Fruit fly (Drosophila melanogaster) whole organism, wandering third instar larva: Measurements from ENCODE around the gene Tcs6.
A peak's percentile ranks its signal among the peaks of the same experiment; 100 is the strongest.

ENCODE experiments used
- Abd-B ChIP-seq: fragments of >200 bp; optimal IDR thresholded peaks from 2 replicates; lab custom pipeline; 2017; ENCODE audit warnings: missing biosample characterization, missing genetic modification characterization
- CG32264 ChIP-seq: fragments of 200-800 bp; sonication (Bioruptor generic); optimal IDR thresholded peaks from 2 replicates; lab custom pipeline; 2016; ENCODE audit warnings: missing biosample characterization, missing genetic modification characterization
- CG9705 ChIP-seq: fragments of 200-800 bp; sonication (Bioruptor generic); optimal IDR thresholded peaks from 2 replicates; lab custom pipeline; 2018; ENCODE audit warnings: missing biosample characterization, mild to moderate bottlenecking, missing genetic modification characterization
- CrebA ChIP-seq: fragments of 200-800 bp; sonication (Bioruptor generic); optimal IDR thresholded peaks from 2 replicates; lab custom pipeline; 2016; ENCODE audit warnings: missing biosample characterization, mild to moderate bottlenecking, missing genetic modification characterization, borderline replicate concordance
- Dfd ChIP-seq: fragments of >200 bp; optimal IDR thresholded peaks from 2 replicates; lab custom pipeline; 2017; ENCODE audit warnings: missing biosample characterization, missing genetic modification characterization
- Dif ChIP-seq: fragments of 200-275, 200-300 bp; sonication (Bioruptor generic); optimal IDR thresholded peaks from 2 replicates; lab custom pipeline; 2018; ENCODE audit warnings: missing biosample characterization, missing genetic modification characterization; ENCODE audit not compliant: partially characterized antibody
- GATAd ChIP-seq: sonication (Bioruptor generic); optimal IDR thresholded peaks from 2 replicates; lab custom pipeline; 2016; ENCODE audit warnings: missing biosample characterization, missing genetic modification characterization
- HLH106 ChIP-seq: fragments of 200-800 bp; optimal IDR thresholded peaks from 3 replicates; lab custom pipeline; 2019; ENCODE audit warnings: missing biosample characterization, mild to moderate bottlenecking, missing genetic modification characterization, moderate library complexity
- Hnf4 ChIP-seq: fragments of 200-800 bp; sonication (Bioruptor generic); optimal IDR thresholded peaks from 2 replicates; lab custom pipeline; 2016; ENCODE audit warnings: missing biosample characterization, mild to moderate bottlenecking, missing genetic modification characterization
- Hr78 ChIP-seq: fragments of >200 bp; optimal IDR thresholded peaks from 2 replicates; lab custom pipeline; 2017; ENCODE audit warnings: missing biosample characterization, missing genetic modification characterization
- Hr83 ChIP-seq: fragments of 200-300 bp; sonication (Bioruptor generic); optimal IDR thresholded peaks from 2 replicates; lab custom pipeline; 2016; ENCODE audit warnings: missing biosample characterization, mild to moderate bottlenecking, missing genetic modification characterization, moderate library complexity; ENCODE audit not compliant: poor library complexity, severe bottlenecking
- Jra ChIP-seq: sonication (Bioruptor generic); optimal IDR thresholded peaks from 2 replicates; lab custom pipeline; 2016; ENCODE audit warnings: missing biosample characterization, missing genetic modification characterization
- Mio ChIP-seq: sonication (Bioruptor generic); optimal IDR thresholded peaks from 2 replicates; lab custom pipeline; 2016; ENCODE audit warnings: missing biosample characterization, missing genetic modification characterization
- Myc ChIP-seq: fragments of >200 bp; optimal IDR thresholded peaks from 2 replicates; lab custom pipeline; 2017
- N ChIP-seq: fragments of >200 bp; optimal IDR thresholded peaks from 2 replicates; lab custom pipeline; 2018; ENCODE audit warnings: missing biosample characterization, missing external identifiers, missing genetic modification characterization
- OdsH ChIP-seq: fragments of 200-800 bp; sonication (Bioruptor generic); optimal IDR thresholded peaks from 2 replicates; lab custom pipeline; 2016; ENCODE audit warnings: missing biosample characterization, mild to moderate bottlenecking, missing genetic modification characterization
- Rel ChIP-seq, 2 experiments: fragments of 200-800 bp; sonication (Bioruptor generic) in 1 of 2; optimal IDR thresholded peaks; 2 replicates in 1 of 2; 3 replicates in 1 of 2; lab custom pipeline; 2016 to 2019; ENCODE audit warnings: mild to moderate bottlenecking in 2 of 2, missing biosample characterization in 2 of 2, missing genetic modification characterization in 2 of 2, moderate library complexity in 1 of 2
- Sp1 ChIP-seq: fragments of 200-800 bp; sonication (Bioruptor generic); optimal IDR thresholded peaks from 3 replicates; lab custom pipeline; 2019; ENCODE audit warnings: missing biosample characterization, mild to moderate bottlenecking, missing genetic modification characterization, moderate library complexity
- Vsx2 ChIP-seq: fragments of 200-300, 225-300 bp; sonication (Bioruptor generic); optimal IDR thresholded peaks from 2 replicates; lab custom pipeline; 2018; ENCODE audit warnings: missing biosample characterization, missing genetic modification characterization; ENCODE audit not compliant: partially characterized antibody
- br ChIP-seq: fragments of 200-800 bp; sonication (Bioruptor generic); optimal IDR thresholded peaks from 2 replicates; lab custom pipeline; 2016; ENCODE audit warnings: missing biosample characterization, missing genetic modification characterization
- brk ChIP-seq: fragments of 200-800 bp; sonication (Bioruptor generic); optimal IDR thresholded peaks from 2 replicates; lab custom pipeline; 2016; ENCODE audit warnings: missing biosample characterization, mild to moderate bottlenecking, missing genetic modification characterization
- dl ChIP-seq, 2 experiments: fragments of 175-275, 200-275 bp in 1 of 2; fragments of 200-275 bp in 1 of 2; sonication (Bioruptor generic); optimal IDR thresholded peaks; lab custom pipeline; 2018; ENCODE audit warnings: mild to moderate bottlenecking in 2 of 2, missing biosample characterization in 2 of 2, missing genetic modification characterization in 2 of 2, moderate library complexity in 2 of 2; ENCODE audit not compliant: partially characterized antibody in 2 of 2, insufficient read depth in 1 of 2
- dmrt93B ChIP-seq: fragments of 200-800 bp; sonication (Bioruptor generic); optimal IDR thresholded peaks from 2 replicates; lab custom pipeline; 2018; ENCODE audit warnings: missing biosample characterization, mild to moderate bottlenecking, missing genetic modification characterization
- dsf ChIP-seq: sonication (Bioruptor generic); optimal IDR thresholded peaks from 2 replicates; lab custom pipeline; 2016; ENCODE audit warnings: missing biosample characterization, missing genetic modification characterization, borderline replicate concordance
- ey ChIP-seq: fragments of 200-800 bp; sonication (Bioruptor generic); optimal IDR thresholded peaks from 2 replicates; lab custom pipeline; 2016; ENCODE audit warnings: missing biosample characterization, missing genetic modification characterization
- foxo ChIP-seq, 2 experiments: fragments of 200-800 bp; sonication (Bioruptor generic); optimal IDR thresholded peaks; 2 replicates in 1 of 2; 3 replicates in 1 of 2; lab custom pipeline; 2016 to 2017; ENCODE audit warnings: missing biosample characterization in 2 of 2, missing genetic modification characterization in 2 of 2
- fru ChIP-seq: fragments of 200-800 bp; sonication (Bioruptor generic); optimal IDR thresholded peaks from 3 replicates; lab custom pipeline; 2016; ENCODE audit warnings: missing biosample characterization, mild to moderate bottlenecking, missing genetic modification characterization
- h ChIP-seq: fragments of 200-800 bp; sonication (Bioruptor generic); optimal IDR thresholded peaks from 3 replicates; lab custom pipeline; 2016; ENCODE audit warnings: missing biosample characterization, mild to moderate bottlenecking, missing genetic modification characterization
- jim ChIP-seq: fragments of 175-275, 200-325 bp; sonication (Bioruptor generic); optimal IDR thresholded peaks from 2 replicates; lab custom pipeline; 2016; ENCODE audit warnings: missing biosample characterization, mild to moderate bottlenecking, missing genetic modification characterization
- lola ChIP-seq: fragments of >200 bp; optimal IDR thresholded peaks from 2 replicates; lab custom pipeline; 2017; ENCODE audit warnings: missing biosample characterization, missing genetic modification characterization
- pan ChIP-seq: fragments of >200 bp; optimal IDR thresholded peaks from 2 replicates; lab custom pipeline; 2017
- psq ChIP-seq: fragments of 200-800 bp; sonication (Bioruptor generic); optimal IDR thresholded peaks from 3 replicates; lab custom pipeline; 2017; ENCODE audit warnings: missing biosample characterization, mild to moderate bottlenecking, missing genetic modification characterization, moderate library complexity
- rgr ChIP-seq: fragments of 200-800 bp; sonication (Bioruptor generic); optimal IDR thresholded peaks from 3 replicates; lab custom pipeline; 2016; ENCODE audit warnings: missing biosample characterization, mild to moderate bottlenecking, missing genetic modification characterization
- sage ChIP-seq: fragments of 200-800 bp; sonication (Bioruptor generic); optimal IDR thresholded peaks from 2 replicates; lab custom pipeline; 2016; ENCODE audit warnings: missing biosample characterization, mild to moderate bottlenecking, missing genetic modification characterization
- sv ChIP-seq: fragments of 200-800 bp; sonication (Bioruptor generic); optimal IDR thresholded peaks from 3 replicates; lab custom pipeline; 2016; ENCODE audit warnings: missing biosample characterization, missing genetic modification characterization
- tai ChIP-seq: sonication (Bioruptor generic); optimal IDR thresholded peaks from 2 replicates; lab custom pipeline; 2016; ENCODE audit warnings: missing biosample characterization, missing genetic modification characterization
- usp ChIP-seq: fragments of >200 bp; optimal IDR thresholded peaks from 2 replicates; lab custom pipeline; 2017; ENCODE audit warnings: missing biosample characterization, missing genetic modification characterization
- woc ChIP-seq: sonication (Bioruptor generic); optimal IDR thresholded peaks from 2 replicates; lab custom pipeline; 2016; ENCODE audit warnings: missing biosample characterization, mild to moderate bottlenecking, missing genetic modification characterization

The Tcs6 gene

dm6 chr3R:26039793-26040335 lies 18.2 kb downstream of the Tcs6 start:
- TF ChIP-seq GATAd (GFP tag; lab: Kevin White, UChicago) (no peak), Jra (GFP tag; lab: Kevin White, UChicago) (no peak), dl (GFP tag; optimal IDR thresholded peaks at IDR 0.05; lab: Kevin White, UChicago; ENCODE audit: insufficient read depth in 1 of 2, partially characterized antibody in 2 of 2) (no peak)

- TF ChIP-seq dmrt93B (GFP tag; lab: Kevin White, UChicago) (no peak), lola (no peak), psq (no peak), CG9705 (GFP tag; lab: Kevin White, UChicago) (no peak), fru (no peak), Jra (GFP tag; lab: Kevin White, UChicago) (no peak)
Observed at dm6 chr3R:26037899-26038298, 20.1 kb downstream of the Tcs6 start.

- peak; percentile 71 for TF ChIP-seq Hnf4 (GFP tag; lab: Kevin White, UChicago)
- no peak for TF ChIP-seq Hr78
- TF ChIP-seq ey (GFP tag; lab: Kevin White, UChicago): peak; percentile 88
- peak; percentile 97 for TF ChIP-seq Sp1 (GFP tag; lab: Kevin White, UChicago)
- peak; percentile 71 for TF ChIP-seq Dif (GFP tag; lab: Kevin White, UChicago)
- peak; percentile 93 for TF ChIP-seq woc (GFP tag; lab: Kevin White, UChicago)
- peak; percentile 73 for TF ChIP-seq Dfd (GFP tag; lab: Kevin White, UChicago)
- peak; percentile 85 for TF ChIP-seq brk (GFP tag; lab: Kevin White, UChicago)
- peak; percentile 84 for TF ChIP-seq CG9705 (GFP tag; lab: Kevin White, UChicago)
- no peak for TF ChIP-seq pan (lab: Kevin White, UChicago)
- TF ChIP-seq usp (GFP tag; lab: Kevin White, UChicago): no peak
- peak; percentile 94 for TF ChIP-seq HLH106 (tag; lab: Kevin White, UChicago)
- peak; percentile 31 to 48 for TF ChIP-seq dl (GFP tag; optimal IDR thresholded peaks at IDR 0.05; lab: Kevin White, UChicago; ENCODE audit: insufficient read depth in 1 of 2, partially characterized antibody in 2 of 2)
- TF ChIP-seq CG32264 (GFP tag; lab: Kevin White, UChicago): peak; percentile 75
- TF ChIP-seq Vsx2: peak; percentile 18
- TF ChIP-seq br: peak; percentile 90
- peak; percentile 72 for TF ChIP-seq sv
- TF ChIP-seq sage (GFP tag; lab: Kevin White, UChicago): peak; percentile 61
- TF ChIP-seq Hr83 (GFP tag; lab: Kevin White, UChicago): no peak
- peak; percentile 96 for TF ChIP-seq fru
- TF ChIP-seq rgr (GFP tag; lab: Kevin White, UChicago): peak; percentile 86
- no peak for TF ChIP-seq Rel (GFP tag; optimal IDR thresholded peaks at IDR 0.05; lab: Kevin White, UChicago)
- TF ChIP-seq Rel (tag; optimal IDR thresholded peaks at IDR 0.05; lab: Kevin White, UChicago): peak; percentile 54
- TF ChIP-seq OdsH (GFP tag; lab: Kevin White, UChicago): peak; percentile 91
- peak in 1 of 2 experiments; percentile 91 for TF ChIP-seq foxo (GFP tag; optimal IDR thresholded peaks at IDR 0.05; lab: Kevin White, UChicago)
- peak; percentile 55 for TF ChIP-seq dsf (GFP tag; lab: Kevin White, UChicago)
- TF ChIP-seq tai (GFP tag; lab: Kevin White, UChicago): peak; percentile 76
- peak; percentile 93 for TF ChIP-seq h (GFP tag; lab: Kevin White, UChicago)
- peak; percentile 80 for TF ChIP-seq Jra (GFP tag; lab: Kevin White, UChicago)
- TF ChIP-seq dmrt93B (GFP tag; lab: Kevin White, UChicago): peak; percentile 87
- TF ChIP-seq GATAd (GFP tag; lab: Kevin White, UChicago): no peak
- peak; percentile 88 for TF ChIP-seq psq
- no peak for TF ChIP-seq CrebA (GFP tag; lab: Kevin White, UChicago)
- no peak for TF ChIP-seq lola
- no peak for TF ChIP-seq Abd-B (GFP tag; lab: Kevin White, UChicago)
- no peak for TF ChIP-seq Myc (lab: Kevin White, UChicago)
- TF ChIP-seq N (GFP tag; lab: Kevin White, UChicago): no peak
- no peak for TF ChIP-seq Mio (GFP tag; lab: Kevin White, UChicago)
- no peak for TF ChIP-seq jim (GFP tag; lab: Kevin White, UChicago)
Observed at dm6 chr3R:26036153-26037144, 21.6 kb downstream of the Tcs6 start.
